Fruit fly (Drosophila melanogaster): Measurements from ENCODE around the gene CG32121.

DNA sequence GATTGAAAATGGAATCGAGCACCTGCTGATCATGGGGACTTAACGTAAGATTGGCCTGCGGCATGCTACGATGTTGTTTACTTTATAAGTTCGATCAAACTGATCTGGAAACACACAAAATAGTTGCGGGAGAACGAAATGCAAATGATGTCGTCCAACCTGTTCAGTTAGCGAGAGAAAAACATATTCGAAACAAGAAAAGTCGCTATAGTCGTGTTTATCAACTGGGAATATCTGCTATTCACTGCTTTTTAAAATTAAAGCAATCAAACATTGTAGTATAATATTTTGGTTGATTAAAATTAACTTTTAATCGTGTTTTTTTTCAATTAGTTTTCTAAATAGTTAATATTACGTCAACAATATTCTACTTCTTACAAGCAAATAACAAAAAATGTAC, 4.4 kb upstream of the CG32121 start, which contains the start of gene CG14105:
- TF ChIP-seq CG11617 (GFP tag; optimal IDR thresholded peaks at IDR 0.05) (no peak), CG7101 (tag; optimal IDR thresholded peaks at IDR 0.05) (no peak), Hr96 (GFP tag; optimal IDR thresholded peaks at IDR 0.05) (no peak), cic (GFP tag; optimal IDR thresholded peaks at IDR 0.05) (no peak), Mnt (GFP tag; optimal IDR thresholded peaks at IDR 0.05) (no peak), kay (GFP tag; ENCODE audit: borderline replicate concordance) (no peak), CG14711 (tag; optimal IDR thresholded peaks at IDR 0.05) (no peak), Clk (GFP tag; optimal IDR thresholded peaks at IDR 0.05) (no peak), bab1 (GFP tag; optimal IDR thresholded peaks at IDR 0.05) (no peak), CG33017 (tag; optimal IDR thresholded peaks at IDR 0.05) (no peak), tj (GFP tag; optimal IDR thresholded peaks at IDR 0.05) (no peak), ovo (GFP tag; optimal IDR thresholded peaks at IDR 0.05) (no peak)

Data from whole organism, adult.